Fruit fly (Drosophila melanogaster): ENCODE results near the gene CG32554.

- TF ChIP-seq CG8301 (tag; optimal IDR thresholded peaks at IDR 0.05) (no peak), Ets98B (GFP tag; IDR thresholded peaks at IDR 0.05) (no peak), gl (tag; optimal IDR thresholded peaks at IDR 0.05) (no peak), EcR (GFP tag; optimal IDR thresholded peaks at IDR 0.05) (no peak), CG34367 (tag; optimal IDR thresholded peaks at IDR 0.05) (no peak), CG12605 (GFP tag; IDR thresholded peaks at IDR 0.05) (no peak), CG9948 (tag; optimal IDR thresholded peaks at IDR 0.05) (no peak), D1 (tag; optimal IDR thresholded peaks at IDR 0.05) (no peak), CG4496 (GFP tag; IDR thresholded peaks at IDR 0.05) (0 out of 3 replicates have a peak, but pooled peaks have one; percentile 26), CG32121 (GFP tag; IDR thresholded peaks at IDR 0.05) (no peak)
These were observed 25.5 kb upstream of the CG32554 start for dm6 chrX:17877974-17878373.

Measured in whole organism, pupa.